Fruit fly (Drosophila melanogaster): ENCODE data around the gene CG6244.

DNA sequence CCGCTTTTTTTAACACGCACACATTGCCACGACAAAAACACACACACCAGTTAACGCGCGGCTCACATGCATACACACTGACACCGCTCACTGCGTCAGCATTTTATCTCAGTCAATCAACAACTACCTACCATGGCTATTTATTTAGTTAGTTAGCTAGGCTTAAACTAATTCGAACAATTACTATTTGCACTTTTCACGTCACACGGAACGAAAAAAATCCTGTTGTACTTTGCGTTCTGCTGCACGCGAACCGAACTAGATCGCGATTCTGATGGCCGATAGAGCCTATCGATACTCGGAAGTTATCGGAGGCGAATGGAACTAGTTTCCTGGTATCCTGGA, 8.0 kb downstream of the CG6244 start, which contains the start of gene fwe:
- no peak for TF ChIP-seq ash1 (GFP tag; optimal IDR thresholded peaks at IDR 0.05)
- TF ChIP-seq CG16813 (GFP tag; IDR thresholded peaks at IDR 0.05; ENCODE audit: partially characterized antibody): peak; percentile 5; the same call in 2 of the 3 replicates
- no peak for TF ChIP-seq Ets97D (GFP tag; optimal IDR thresholded peaks at IDR 0.05)
- no peak for TF ChIP-seq YL-1 (GFP tag; optimal IDR thresholded peaks at IDR 0.05)
- TF ChIP-seq CG16779 (GFP tag; IDR thresholded peaks at IDR 0.05): no peak
- TF ChIP-seq CG1024 (GFP tag; IDR thresholded peaks at IDR 0.05): no peak
- no peak for TF ChIP-seq CG17328 (GFP tag; IDR thresholded peaks at IDR 0.05)
- peak; percentile 19; the same call in 1 of the 3 replicates for TF ChIP-seq row (GFP tag; IDR thresholded peaks at IDR 0.05)
- no peak for TF ChIP-seq CG12155 (GFP tag; optimal IDR thresholded peaks at IDR 0.05)
- TF ChIP-seq caup (GFP tag; optimal IDR thresholded peaks at IDR 0.05; ENCODE audit: severe bottlenecking): no peak
- TF ChIP-seq CG31388 (GFP tag; optimal IDR thresholded peaks at IDR 0.05): no peak
- TF ChIP-seq Fer1 (GFP tag; optimal IDR thresholded peaks at IDR 0.05): no peak

Measured in whole organism, embryonic.